Fruit fly (Drosophila melanogaster): ENCODE data around the gene CG2116.

DNA sequence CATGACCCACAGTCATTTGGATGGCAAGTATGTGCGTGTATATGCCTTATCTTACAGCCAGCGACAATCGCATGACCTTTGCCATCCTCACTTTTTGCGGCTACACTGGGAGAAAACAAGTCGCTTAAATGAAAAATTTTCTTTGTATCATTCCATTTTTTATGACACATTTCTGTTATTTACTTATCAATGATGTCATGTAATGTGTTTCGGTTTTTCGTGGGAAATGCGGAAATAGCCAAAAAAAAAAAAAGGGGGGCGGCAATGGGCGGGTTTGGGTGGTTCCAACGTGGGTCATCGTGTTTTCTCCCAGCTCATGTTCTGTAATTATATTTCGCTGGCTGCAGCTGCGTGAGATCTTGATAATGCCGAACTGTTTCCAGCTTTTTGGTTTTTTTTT, 49.4 kb upstream of the CG2116 start:
- TF ChIP-seq CG1620 (GFP tag; optimal IDR thresholded peaks at IDR 0.05) (no peak), kay (GFP tag; ENCODE audit: borderline replicate concordance) (no peak), Clk (GFP tag; optimal IDR thresholded peaks at IDR 0.05) (no peak), CG7101 (tag; optimal IDR thresholded peaks at IDR 0.05) (no peak), Mnt (GFP tag; optimal IDR thresholded peaks at IDR 0.05) (no peak), cic (GFP tag; optimal IDR thresholded peaks at IDR 0.05) (no peak), Crg-1 (GFP tag; optimal IDR thresholded peaks at IDR 0.05) (no peak), CG33017 (tag; optimal IDR thresholded peaks at IDR 0.05) (no peak), Hr96 (GFP tag; optimal IDR thresholded peaks at IDR 0.05) (no peak)

Measured in whole organism, adult.